Fruit fly (Drosophila melanogaster) Kc167 (cell line): ENCODE results near the gene unc-13.

ENCODE experiments used
- Myc ChIP-seq: fragments of >200 bp; optimal IDR thresholded peaks from 2 replicates; lab custom pipeline; 2017; ENCODE audit warnings: missing external identifiers
- ttk ChIP-seq: sonication (Bioruptor generic); optimal IDR thresholded peaks from 2 replicates; lab custom pipeline; 2017; ENCODE audit warnings: missing external identifiers

DNA sequence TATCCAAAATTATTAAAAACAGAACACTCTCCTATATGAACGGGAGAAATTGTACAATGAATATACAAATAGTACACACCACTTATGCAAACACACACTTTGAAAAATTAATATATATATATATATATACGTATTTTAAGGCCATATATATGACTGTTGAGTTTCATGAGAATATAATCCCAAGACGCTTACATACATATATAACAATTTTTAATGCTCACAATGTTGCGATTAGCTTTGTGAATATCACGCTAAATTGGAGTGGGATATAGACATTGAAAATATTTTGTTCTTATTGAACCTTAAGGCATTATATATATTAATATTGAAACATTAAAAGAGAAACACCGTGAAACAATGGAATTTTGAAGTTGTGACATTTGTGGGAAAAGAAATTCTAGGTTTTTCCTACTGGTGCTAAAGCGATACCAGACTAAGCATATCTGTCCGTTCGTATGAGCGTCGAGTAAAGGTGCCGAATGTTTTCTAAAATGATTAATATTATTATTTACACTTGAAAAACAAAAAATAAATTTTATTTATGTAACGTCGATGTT, 46.0 kb upstream of the unc-13 start, which contains the start of gene 4E-T:
- TF ChIP-seq Myc (lab: Kevin White, UChicago): no peak
- no peak for TF ChIP-seq ttk (lab: Kevin White, UChicago)
